Fruit fly (Drosophila melanogaster) S2 (cell line): Measurements from ENCODE around the gene Pif1A.

Experiments
- CG8478 ChIP-seq: fragments of >200 bp; optimal IDR thresholded peaks from 2 replicates; lab custom pipeline; 2018
- CTCF ChIP-seq, 2 experiments: fragments of >200 bp; optimal IDR thresholded peaks; 2 replicates each; lab custom pipeline; 2018

DNA sequence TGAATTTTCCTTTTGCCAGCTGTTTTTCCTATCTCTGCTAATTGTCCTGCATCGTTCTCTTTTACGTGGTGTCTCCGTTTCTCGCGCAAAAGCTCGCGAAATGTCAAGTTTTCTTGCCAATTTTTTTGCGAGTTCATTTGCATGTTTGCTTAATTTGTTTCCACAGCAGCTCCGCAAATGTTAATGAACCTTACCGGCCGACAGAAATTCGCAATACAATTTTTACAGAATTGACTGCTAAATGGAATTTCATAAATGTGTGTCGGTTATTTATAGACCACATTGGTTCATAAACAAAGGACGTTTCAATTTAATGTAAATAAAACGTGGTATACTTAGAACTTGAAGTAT is 52.2 kb downstream of the Pif1A start:
- TF ChIP-seq CG8478 (no peak), CTCF (optimal IDR thresholded peaks at IDR 0.05; lab: Kevin White, UChicago) (no peak)
